Worm (Caenorhabditis elegans) whole organism, L1 larva: ENCODE data around the gene T08D10.4.

ENCODE experiments used
- efl-1 ChIP-seq, 4 experiments: fragments of 150-350 bp; optimal IDR thresholded peaks in 3 of 4; peaks in 1 of 4; 1 replicate in 1 of 4; 2 replicates in 3 of 4; lab custom pipeline; 2014; ENCODE audit warnings: missing biosample characterization in 2 of 4, missing genetic modification characterization in 2 of 4, missing genetic modification reagents in 2 of 4
- egl-27 ChIP-seq, 2 experiments: fragments of 150-350 bp in 1 of 2; sonication (generic microtip); optimal IDR thresholded peaks; 3 replicates each; lab custom pipeline; 2017 to 2018; ENCODE audit warnings: missing biosample characterization in 2 of 2, missing genetic modification characterization in 2 of 2, missing genetic modification reagents in 2 of 2
- elt-2 ChIP-seq: sonication (generic microtip); optimal IDR thresholded peaks from 2 replicates; lab custom pipeline; 2016; ENCODE audit warnings: missing genetic modification characterization, mild to moderate bottlenecking, inconsistent platforms, missing compliant biosample characterization, missing genetic modification reagents
- elt-3 ChIP-seq, 6 experiments: fragments of 150-350 bp in 1 of 6; sonication (generic microtip); optimal IDR thresholded peaks; 2 replicates each; lab custom pipeline; 2017 to 2018; ENCODE audit warnings: missing biosample characterization in 6 of 6, missing genetic modification characterization in 6 of 6, inconsistent platforms in 1 of 6
- irx-1 ChIP-seq: sonication (generic microtip); optimal IDR thresholded peaks from 2 replicates; lab custom pipeline; 2016; ENCODE audit warnings: missing genetic modification characterization, missing compliant biosample characterization
- lin-14 ChIP-seq: fragments of 200-800 bp; sonication (Bioruptor generic); optimal IDR thresholded peaks from 2 replicates; lab custom pipeline; 2018; ENCODE audit warnings: mild to moderate bottlenecking, missing genetic modification characterization, moderate library complexity, missing compliant biosample characterization
- lin-35 ChIP-seq, 2 experiments: fragments of 150-350 bp; optimal IDR thresholded peaks; 2 replicates each; lab custom pipeline; 2014; ENCODE audit warnings: missing biosample characterization in 2 of 2, missing genetic modification characterization in 2 of 2, missing genetic modification reagents in 2 of 2
- nhr-28 ChIP-seq: fragments of 150-350 bp; optimal IDR thresholded peaks from 2 replicates; lab custom pipeline; 2014; ENCODE audit warnings: missing biosample characterization, missing genetic modification characterization
- tbx-2 ChIP-seq: sonication (generic microtip); optimal IDR thresholded peaks from 2 replicates; lab custom pipeline; 2016; ENCODE audit warnings: missing genetic modification characterization, missing compliant biosample characterization
- unc-62 ChIP-seq: fragments of 150-350 bp; optimal IDR thresholded peaks from 2 replicates; lab custom pipeline; 2014; ENCODE audit warnings: missing biosample characterization, missing genetic modification reagents, missing genetic modification characterization

DNA sequence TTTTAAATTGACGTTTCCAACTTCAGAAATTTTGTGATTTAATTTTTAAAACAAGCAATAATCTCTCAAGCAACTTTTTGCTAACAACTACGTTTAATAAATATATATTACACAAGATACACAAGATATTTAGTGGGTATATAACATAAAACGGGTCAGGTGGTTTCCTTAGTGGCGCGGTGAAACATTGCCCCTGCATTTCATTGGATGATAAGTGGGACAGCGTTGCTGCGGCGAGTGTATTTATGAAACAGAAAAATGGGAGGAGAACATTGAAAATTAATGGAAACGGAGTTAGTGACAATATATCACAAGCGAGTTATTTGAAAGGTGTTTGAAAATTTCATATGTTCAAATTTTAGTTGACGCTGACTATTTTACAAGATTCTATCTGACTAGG, 39.6 kb upstream of the T08D10.4 start:
- TF ChIP-seq unc-62 (GFP tag; lab: Kevin White, UChicago), result no peak
- TF ChIP-seq lin-14 (GFP tag; lab: Kevin White, UChicago), result no peak
- no peak for TF ChIP-seq tbx-2
- peak in 1 of 6 experiments; percentile 38 for TF ChIP-seq elt-3 (tag; optimal IDR thresholded peaks at IDR 0.05; lab: Kevin White, UChicago)
- TF ChIP-seq elt-2, result no peak
- TF ChIP-seq irx-1, result no peak
- TF ChIP-seq lin-35 (GFP tag; optimal IDR thresholded peaks at IDR 0.05; lab: Kevin White, UChicago), result no peak
- no peak for TF ChIP-seq egl-27 (tag; optimal IDR thresholded peaks at IDR 0.05; lab: Kevin White, UChicago)
- no peak for TF ChIP-seq nhr-28 (tag; lab: Kevin White, UChicago)
- no peak for TF ChIP-seq efl-1 (optimal IDR thresholded peaks at IDR 0.05; lab: Kevin White, UChicago)
- peak in 1 of 2 experiments; percentile 38 for TF ChIP-seq efl-1 (GFP tag; optimal IDR thresholded peaks at IDR 0.05 in 1 of 2; lab: Kevin White, UChicago)
